Fruit fly (Drosophila melanogaster) whole organism, pupa: ENCODE data around the gene sowah.

ENCODE experiments used
- CG15710 ChIP-seq: fragments of 200-800 bp; sonication (Bioruptor generic); optimal IDR thresholded peaks from 2 replicates; lab custom pipeline; 2018; ENCODE audit warnings: missing biosample characterization, mild to moderate bottlenecking, missing genetic modification characterization, moderate library complexity
- CG17806 ChIP-seq: fragments of 200-800 bp; sonication (Bioruptor generic); optimal IDR thresholded peaks from 2 replicates; lab custom pipeline; 2018; ENCODE audit warnings: missing biosample characterization, mild to moderate bottlenecking, missing genetic modification characterization, moderate library complexity
- CG9948 ChIP-seq: fragments of 200-800 bp; sonication (Bioruptor generic); optimal IDR thresholded peaks from 2 replicates; lab custom pipeline; 2018; ENCODE audit warnings: missing biosample characterization, mild to moderate bottlenecking, missing genetic modification characterization, moderate library complexity
- Pif1B ChIP-seq: fragments of 200-800 bp; sonication (Bioruptor generic); optimal IDR thresholded peaks from 3 replicates; lab custom pipeline; 2016; ENCODE audit warnings: missing biosample characterization, missing genetic modification characterization

DNA sequence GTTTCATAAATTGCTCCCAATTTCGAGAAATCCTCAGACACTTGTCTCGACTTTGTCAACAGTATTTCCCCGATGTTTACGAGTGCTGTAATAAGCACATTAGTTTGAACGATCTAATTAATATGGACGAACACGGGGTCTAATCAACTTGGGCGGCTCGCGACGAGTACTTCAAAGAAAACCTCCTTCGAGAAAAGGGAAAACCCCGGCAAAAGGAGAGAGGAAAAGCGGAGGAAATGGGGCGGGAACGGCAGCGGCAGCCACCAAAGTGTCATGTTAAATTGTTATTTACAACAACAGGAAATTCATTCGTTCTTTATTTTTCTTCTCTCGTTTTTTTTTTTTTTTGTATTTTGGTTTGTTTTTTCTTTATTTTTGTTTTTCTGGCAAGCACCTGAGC lies 15.9 kb upstream of the sowah start:
- no peak for TF ChIP-seq Pif1B (GFP tag; lab: Kevin White, UChicago)
- no peak for TF ChIP-seq CG17806 (tag; lab: Kevin White, UChicago)
- no peak for TF ChIP-seq CG15710 (tag; lab: Kevin White, UChicago)
- no peak for TF ChIP-seq CG9948 (tag; lab: Kevin White, UChicago)
